Fruit fly (Drosophila melanogaster): ENCODE data around the gene CG33080.

CG33080 gene

DNA sequence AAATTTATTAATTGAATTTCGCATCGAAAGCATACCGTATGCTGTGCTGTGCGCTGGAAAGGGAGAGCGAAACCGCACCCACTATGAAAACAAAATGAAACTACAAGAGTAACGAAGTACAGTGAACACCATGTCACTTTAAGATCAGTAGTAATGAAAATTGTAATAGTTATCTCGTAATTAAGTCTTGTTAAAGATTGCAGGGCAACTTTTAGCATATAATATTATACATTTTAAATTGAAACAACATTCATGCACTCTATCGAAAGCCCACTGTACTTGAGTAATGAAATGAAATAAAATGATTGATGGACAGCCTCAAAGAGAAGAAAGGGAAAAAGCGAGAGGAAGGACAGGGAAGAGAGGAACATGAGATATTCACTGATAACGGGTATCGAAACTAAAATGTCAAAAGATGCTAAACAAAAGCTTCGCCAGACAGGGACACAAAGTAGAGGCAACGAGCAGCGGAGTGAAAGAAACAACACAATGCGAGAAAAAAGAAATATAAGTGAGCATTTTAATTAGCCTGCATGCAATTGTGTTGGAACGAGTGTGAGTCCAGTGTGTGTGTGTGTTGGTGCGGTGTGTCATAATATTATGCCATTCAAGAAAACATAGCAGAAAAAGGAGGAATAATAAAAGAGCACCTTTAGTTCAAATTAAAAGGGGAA, 17.8 kb upstream of the CG33080 start (continued):
- TF ChIP-seq CrebB (tag; optimal IDR thresholded peaks at IDR 0.05) = peak; percentile 67
- peak; percentile 60 for TF ChIP-seq CG17568 (GFP tag; optimal IDR thresholded peaks at IDR 0.05)
- TF ChIP-seq CG17361 (GFP tag; IDR thresholded peaks at IDR 0.05) = peak; percentile 83
- TF ChIP-seq CG3065 (GFP tag; optimal IDR thresholded peaks at IDR 0.05) = peak; percentile 12
- no peak for TF ChIP-seq fru (optimal IDR thresholded peaks at IDR 0.05)
- peak; percentile 8 for TF ChIP-seq Mes4 (GFP tag; optimal IDR thresholded peaks at IDR 0.05)
- TF ChIP-seq stwl (tag; optimal IDR thresholded peaks at IDR 0.05) = no peak
- TF ChIP-seq grn (GFP tag; optimal IDR thresholded peaks at IDR 0.05) = no peak
- peak; percentile 55 for TF ChIP-seq Sox100B (GFP tag; optimal IDR thresholded peaks at IDR 0.05)
- TF ChIP-seq pan (optimal IDR thresholded peaks at IDR 0.05) = no peak
- TF ChIP-seq pan (GFP tag; optimal IDR thresholded peaks at IDR 0.05 in 1 of 2, IDR thresholded peaks at IDR 0.05 in 1 of 2) = peak in 1 of 2 experiments; percentile 82
- no peak for TF ChIP-seq Scr (GFP tag; IDR thresholded peaks at IDR 0.05; ENCODE audit: partially characterized antibody)
- TF ChIP-seq Jarid2 (GFP tag; optimal IDR thresholded peaks at IDR 0.05) = no peak
- peak; percentile 2 for TF ChIP-seq trem (tag; optimal IDR thresholded peaks at IDR 0.05)
- peak; percentile 65 to 69 for TF ChIP-seq Pdp1 (GFP tag; optimal IDR thresholded peaks at IDR 0.05)
- peak; percentile 33 for TF ChIP-seq CG12744 (GFP tag; optimal IDR thresholded peaks at IDR 0.05)
- TF ChIP-seq CG10959 (GFP tag; IDR thresholded peaks at IDR 0.05) = 0 out of 2 replicates have a peak, but pooled peaks have one; percentile 20
- TF ChIP-seq tna (GFP tag; IDR thresholded peaks at IDR 0.05; ENCODE audit: partially characterized antibody) = no peak
- TF ChIP-seq CG11696 (GFP tag; IDR thresholded peaks at IDR 0.05) = peak; percentile 66
- no peak for TF ChIP-seq BEAF-32 (GFP tag; optimal IDR thresholded peaks at IDR 0.05)
- no peak for TF ChIP-seq lov (optimal IDR thresholded peaks at IDR 0.05)
- TF ChIP-seq lov (GFP tag; IDR thresholded peaks at IDR 0.05) = no peak
- TF ChIP-seq fd102C (GFP tag; optimal IDR thresholded peaks at IDR 0.05) = no peak
- TF ChIP-seq Dp (GFP tag; optimal IDR thresholded peaks at IDR 0.05) = no peak
- no peak for TF ChIP-seq mirr (GFP tag; optimal IDR thresholded peaks at IDR 0.05)
- TF ChIP-seq CG1529 (GFP tag; optimal IDR thresholded peaks at IDR 0.05) = peak; percentile 45
- TF ChIP-seq Dfd (GFP tag; optimal IDR thresholded peaks at IDR 0.05) = no peak
- peak; percentile 26 for TF ChIP-seq sug (tag; optimal IDR thresholded peaks at IDR 0.05)
- no peak for TF ChIP-seq CG7745 (tag; optimal IDR thresholded peaks at IDR 0.05)
- TF ChIP-seq sim (GFP tag; IDR thresholded peaks at IDR 0.05) = no peak
- no peak for TF ChIP-seq CG8944 (GFP tag; optimal IDR thresholded peaks at IDR 0.05)
- no peak for TF ChIP-seq vnd (GFP tag; IDR thresholded peaks at IDR 0.05; ENCODE audit: partially characterized antibody)
- TF ChIP-seq gsb-n (tag; optimal IDR thresholded peaks at IDR 0.05) = peak; percentile 74
- peak; percentile 19 for TF ChIP-seq CG3838 (GFP tag; optimal IDR thresholded peaks at IDR 0.05)
- TF ChIP-seq CG13624 (GFP tag; optimal IDR thresholded peaks at IDR 0.05) = peak; percentile 49
- TF ChIP-seq CG15601 (tag; optimal IDR thresholded peaks at IDR 0.05) = peak; percentile 62
- no peak for TF ChIP-seq CG2129 (GFP tag; IDR thresholded peaks at IDR 0.05; ENCODE audit: partially characterized antibody)
- no peak for TF ChIP-seq HmgD (GFP tag; optimal IDR thresholded peaks at IDR 0.05)
- TF ChIP-seq CG1647 (GFP tag; optimal IDR thresholded peaks at IDR 0.05) = peak; percentile 29
- peak; percentile 68 for TF ChIP-seq CG10147 (GFP tag; optimal IDR thresholded peaks at IDR 0.05)
- peak; percentile 61 for TF ChIP-seq CG12299 (tag; optimal IDR thresholded peaks at IDR 0.05)
- TF ChIP-seq nerfin-1 (tag; optimal IDR thresholded peaks at IDR 0.05) = peak; percentile 42
- TF ChIP-seq Stat92E (GFP tag; optimal IDR thresholded peaks at IDR 0.05) = no peak
- TF ChIP-seq klu (GFP tag; IDR thresholded peaks at IDR 0.05) = 0 out of 2 replicates have a peak, but pooled peaks have one; percentile 32
- TF ChIP-seq CG1832 (GFP tag; optimal IDR thresholded peaks at IDR 0.05) = no peak
- TF ChIP-seq cato (GFP tag; optimal IDR thresholded peaks at IDR 0.05; ENCODE audit: borderline replicate concordance) = no peak
- TF ChIP-seq CG11504 (tag; optimal IDR thresholded peaks at IDR 0.05) = peak; percentile 87
- TF ChIP-seq TFAM (GFP tag; optimal IDR thresholded peaks at IDR 0.05) = no peak
- TF ChIP-seq run (tag; optimal IDR thresholded peaks at IDR 0.05) = peak; percentile 25

All from whole organism, embryonic.